Fruit fly (Drosophila melanogaster) whole organism, embryonic: ENCODE measurements around the gene CG14694.
A peak's percentile ranks its signal among the peaks of the same experiment; 100 is the strongest.

Experiments used
- CG11456 ChIP-seq: fragments of 200-800 bp; sonication (Bioruptor generic); IDR thresholded peaks from 3 replicates; pipeline ENCODE4 v1.3.6; 2022; ENCODE audit warnings: missing biosample characterization, missing genetic modification characterization
- CG12071 ChIP-seq: fragments of 200-800 bp; sonication (Bioruptor generic); optimal IDR thresholded peaks from 3 replicates; lab custom pipeline; 2018; ENCODE audit warnings: missing biosample characterization, mild to moderate bottlenecking, missing genetic modification characterization
- CG12744 ChIP-seq: fragments of 200-800 bp; sonication (Bioruptor generic); optimal IDR thresholded peaks from 2 replicates; lab custom pipeline; 2016; ENCODE audit warnings: missing biosample characterization, missing genetic modification characterization
- CG13287 ChIP-seq: fragments of 200-800 bp; sonication (Bioruptor generic); IDR thresholded peaks from 2 replicates; pipeline ENCODE4 v1.3.6; 2022; ENCODE audit warnings: missing biosample characterization, missing genetic modification characterization; ENCODE audit not compliant: partially characterized antibody
- CG13424 ChIP-seq: fragments of 200-800 bp; sonication (Bioruptor generic); optimal IDR thresholded peaks from 2 replicates; lab custom pipeline; 2019; ENCODE audit warnings: missing biosample characterization, mild to moderate bottlenecking, missing genetic modification characterization, moderate library complexity
- CG17568 ChIP-seq: fragments of 200-800 bp; sonication (Bioruptor generic); optimal IDR thresholded peaks from 2 replicates; lab custom pipeline; 2018; ENCODE audit warnings: missing biosample characterization, mild to moderate bottlenecking, missing genetic modification characterization, moderate library complexity
- CG1832 ChIP-seq: fragments of 200-800 bp; sonication (Bioruptor generic); optimal IDR thresholded peaks from 2 replicates; lab custom pipeline; 2017; ENCODE audit warnings: missing biosample characterization, mild to moderate bottlenecking, missing genetic modification characterization, inconsistent platforms
- CG3065 ChIP-seq: fragments of 200-800 bp; sonication (Bioruptor generic); optimal IDR thresholded peaks from 2 replicates; lab custom pipeline; 2016; ENCODE audit warnings: missing biosample characterization, missing genetic modification characterization
- CG34422 ChIP-seq: fragments of 200-800 bp; sonication (Bioruptor generic); IDR thresholded peaks from 3 replicates; pipeline ENCODE4 v1.3.6; 2022; ENCODE audit warnings: missing biosample characterization, missing genetic modification characterization
- CG6791 ChIP-seq: fragments of 200-800 bp; sonication (Bioruptor generic); IDR thresholded peaks from 3 replicates; pipeline ENCODE4 v1.3.6; 2022; ENCODE audit warnings: missing biosample characterization, missing genetic modification characterization; ENCODE audit not compliant: partially characterized antibody
- CG7556 ChIP-seq: fragments of 200-800 bp; sonication (Bioruptor generic); optimal IDR thresholded peaks from 2 replicates; lab custom pipeline; 2017; ENCODE audit warnings: missing biosample characterization, mild to moderate bottlenecking, missing genetic modification characterization
- CG9797 ChIP-seq: fragments of 200-800 bp; sonication (Bioruptor generic); optimal IDR thresholded peaks from 3 replicates; lab custom pipeline; 2018; ENCODE audit warnings: missing biosample characterization, mild to moderate bottlenecking, missing genetic modification characterization
- CTCF ChIP-seq: fragments of 200-800 bp; sonication (Bioruptor generic); optimal IDR thresholded peaks from 2 replicates; lab custom pipeline; 2017; ENCODE audit warnings: missing biosample characterization, mild to moderate bottlenecking, missing genetic modification characterization, moderate library complexity
- Dbx ChIP-seq: fragments of 200-800 bp; sonication (Bioruptor generic); IDR thresholded peaks from 3 replicates; pipeline ENCODE4 v1.3.6; 2022; ENCODE audit warnings: missing biosample characterization, missing genetic modification characterization
- Dll ChIP-seq: fragments of 200-800 bp; sonication (Bioruptor generic); IDR thresholded peaks from 4 replicates; pipeline ENCODE4 v1.3.6; 2022; ENCODE audit warnings: missing biosample characterization, missing genetic modification characterization; ENCODE audit not compliant: partially characterized antibody
- Doc3 ChIP-seq: fragments of 200-800 bp; sonication (Bioruptor generic); IDR thresholded peaks from 3 replicates; pipeline ENCODE4 v1.3.6; 2022; ENCODE audit warnings: missing biosample characterization, missing genetic modification characterization; ENCODE audit not compliant: partially characterized antibody
- Ets65A ChIP-seq: fragments of 200-800 bp; sonication (Bioruptor generic); peaks from one replicate; lab custom pipeline; 2016; ENCODE audit warnings: missing biosample characterization, missing genetic modification characterization
- Ets97D ChIP-seq: fragments of 200-800 bp; sonication (Bioruptor generic); optimal IDR thresholded peaks from 3 replicates; lab custom pipeline; 2016; ENCODE audit warnings: missing biosample characterization, missing genetic modification characterization
- GATAe ChIP-seq: fragments of 200-800 bp; sonication (Bioruptor generic); conservative IDR thresholded peaks from 2 replicates; pipeline ENCODE4 v1.3.6; 2022; ENCODE audit warnings: missing biosample characterization, missing genetic modification characterization
- HLH4C ChIP-seq: fragments of 200-800 bp; sonication (Bioruptor generic); IDR thresholded peaks from 3 replicates; pipeline ENCODE4 v1.3.6; 2022; ENCODE audit warnings: missing biosample characterization, missing genetic modification characterization; ENCODE audit not compliant: partially characterized antibody
- HmgZ ChIP-seq: fragments of 200-800 bp; sonication (Bioruptor generic); optimal IDR thresholded peaks from 2 replicates; lab custom pipeline; 2018; ENCODE audit warnings: missing biosample characterization, mild to moderate bottlenecking, missing genetic modification characterization
- MESR4 ChIP-seq: fragments of 200-800 bp; sonication (Bioruptor generic); optimal IDR thresholded peaks from 2 replicates; lab custom pipeline; 2018; ENCODE audit warnings: missing biosample characterization, mild to moderate bottlenecking, missing genetic modification characterization, moderate library complexity
- Neu2 ChIP-seq: fragments of 200-800 bp; sonication (Bioruptor generic); optimal IDR thresholded peaks from 3 replicates; lab custom pipeline; 2016; ENCODE audit warnings: missing biosample characterization, missing genetic modification characterization, borderline replicate concordance
- YL-1 ChIP-seq: fragments of 200-800 bp; sonication (Bioruptor generic); optimal IDR thresholded peaks from 3 replicates; lab custom pipeline; 2017; ENCODE audit warnings: missing biosample characterization, mild to moderate bottlenecking, missing genetic modification characterization
- btn ChIP-seq: fragments of 200-800 bp; sonication (Bioruptor generic); optimal IDR thresholded peaks from 2 replicates; lab custom pipeline; 2016; ENCODE audit warnings: missing biosample characterization, missing genetic modification characterization
- emc ChIP-seq: fragments of 200-800 bp; sonication (Bioruptor generic); optimal IDR thresholded peaks from 2 replicates; lab custom pipeline; 2016; ENCODE audit warnings: missing biosample characterization, missing genetic modification characterization
- hbn ChIP-seq: fragments of 200-800 bp; sonication (Bioruptor generic); IDR thresholded peaks from 2 replicates; pipeline ENCODE4 v1.3.6; 2022; ENCODE audit warnings: missing biosample characterization, missing genetic modification characterization; ENCODE audit not compliant: partially characterized antibody
- nmo ChIP-seq: fragments of 200-800 bp; sonication (Bioruptor generic); optimal IDR thresholded peaks from 2 replicates; lab custom pipeline; 2018; ENCODE audit warnings: missing biosample characterization, mild to moderate bottlenecking, missing genetic modification characterization, moderate library complexity
- pb ChIP-seq: fragments of 200-800 bp; sonication (Bioruptor generic); optimal IDR thresholded peaks from 3 replicates; lab custom pipeline; 2016; ENCODE audit warnings: missing biosample characterization, missing genetic modification characterization
- prd ChIP-seq, 3 experiments: fragments of >200 bp in 2 of 3; fragments of 200-800 bp in 1 of 3; sonication (Bioruptor generic) in 1 of 3; optimal IDR thresholded peaks in 2 of 3; IDR thresholded peaks in 1 of 3; 2 replicates in 2 of 3; 3 replicates in 1 of 3; pipeline versions ENCODE4 v1.3.6 to Lab custom; 2017 to 2022; ENCODE audit warnings: missing biosample characterization in 1 of 3, missing genetic modification characterization in 1 of 3
- sens ChIP-seq: fragments of 200-800 bp; sonication (Bioruptor generic); peaks from one replicate; lab custom pipeline; 2016; ENCODE audit warnings: missing biosample characterization, missing genetic modification characterization
- sim ChIP-seq: fragments of 200-800 bp; sonication (Bioruptor generic); IDR thresholded peaks from 2 replicates; pipeline ENCODE4 v1.3.6; 2022; ENCODE audit warnings: missing biosample characterization, missing genetic modification characterization
- tll ChIP-seq, 2 experiments: fragments of 200-800 bp in 1 of 2; fragments of >200 bp in 1 of 2; sonication (Bioruptor generic) in 1 of 2; optimal IDR thresholded peaks; 2 replicates each; lab custom pipeline; 2017 to 2019; ENCODE audit warnings: missing biosample characterization in 2 of 2, missing genetic modification characterization in 2 of 2, mild to moderate bottlenecking in 1 of 2, moderate library complexity in 1 of 2
- trem ChIP-seq: fragments of 200-800 bp; optimal IDR thresholded peaks from 3 replicates; lab custom pipeline; 2019; ENCODE audit warnings: missing biosample characterization, mild to moderate bottlenecking, missing genetic modification characterization, moderate library complexity
- unc-4 ChIP-seq: fragments of 200-800 bp; sonication (Bioruptor generic); IDR thresholded peaks from 2 replicates; pipeline ENCODE4 v1.3.6; 2022; ENCODE audit warnings: missing biosample characterization, missing genetic modification characterization; ENCODE audit not compliant: partially characterized antibody
- vvl ChIP-seq: fragments of 200-800 bp; sonication (Bioruptor generic); IDR thresholded peaks from 2 replicates; pipeline ENCODE4 v1.3.6; 2022; ENCODE audit warnings: missing biosample characterization, missing genetic modification characterization

Gene CG14694

dm6 chr3R:10893327-10893726, 33.7 kb upstream of the CG14694 start, which contains the start of gene CG6621 (continued):
- TF ChIP-seq HLH4C (GFP tag; lab: Robert Waterston, UW) (0 out of 3 replicates have a peak, but pooled peaks have one; percentile 36), btn (no peak), HmgZ (tag; lab: Kevin White, UChicago) (peak; percentile 85), CG9797 (peak; percentile 93), vvl (GFP tag; lab: Robert Waterston, UW) (peak; percentile 42; the same call in 1 of the 2 replicates), CG11456 (GFP tag; lab: Robert Waterston, UW) (0 out of 3 replicates have a peak, but pooled peaks have one; percentile 23), YL-1 (GFP tag; lab: Kevin White, UChicago) (peak; percentile 82), pb (GFP tag; lab: Kevin White, UChicago) (no peak), Ets65A (GFP tag; lab: Kevin White, UChicago) (peak; percentile 84), CG3065 (no peak), CG17568 (GFP tag; lab: Kevin White, UChicago) (no peak), CG12744 (GFP tag; lab: Kevin White, UChicago) (peak; percentile 34), Ets97D (GFP tag; lab: Kevin White, UChicago) (peak; percentile 90), Neu2 (no peak), prd (optimal IDR thresholded peaks at IDR 0.05; lab: Kevin White, UChicago) (no peak), prd (GFP tag; IDR thresholded peaks at IDR 0.05; lab: Robert Waterston, UW) (no peak), Dbx (GFP tag; lab: Robert Waterston, UW) (no peak), nmo (GFP tag; lab: Kevin White, UChicago) (peak; percentile 75), Doc3 (GFP tag; lab: Robert Waterston, UW) (no peak), trem (tag; lab: Kevin White, UChicago) (peak; percentile 89), GATAe (GFP tag; lab: Robert Waterston, UW) (no peak), CG13287 (GFP tag; lab: Robert Waterston, UW) (peak; percentile 77), CG13424 (tag; lab: Kevin White, UChicago) (peak; percentile 16), CG12071 (GFP tag; lab: Kevin White, UChicago) (no peak), CTCF (GFP tag; lab: Kevin White, UChicago) (peak; percentile 66), sim (GFP tag; lab: Robert Waterston, UW) (no peak), Dll (GFP tag; lab: Robert Waterston, UW) (peak; percentile 47; the same call in 1 of the 4 replicates), CG6791 (peak; percentile 67; the same call in 2 of the 3 replicates), hbn (GFP tag; lab: Robert Waterston, UW) (0 out of 2 replicates have a peak, but pooled peaks have one; percentile 33)

dm6 chr3R:10889520-10889887, 29.9 kb upstream of the CG14694 start, which contains the start of gene Ak3:
Gene Ak3, minus strand, starts transcription at chr3R:10889588.
- TF ChIP-seq CG34422 (GFP tag; lab: Robert Waterston, UW), result no peak
- TF ChIP-seq unc-4 (GFP tag; lab: Robert Waterston, UW), result 0 out of 2 replicates have a peak, but pooled peaks have one; percentile 3
- no peak for TF ChIP-seq tll (GFP tag; optimal IDR thresholded peaks at IDR 0.05; lab: Kevin White, UChicago)
- peak; percentile 43 for TF ChIP-seq sens (GFP tag; lab: Kevin White, UChicago)
- TF ChIP-seq CG7556 (GFP tag; lab: Kevin White, UChicago), result no peak
- no peak for TF ChIP-seq MESR4 (GFP tag; lab: Kevin White, UChicago)
- TF ChIP-seq CG1832 (GFP tag; lab: Kevin White, UChicago), result no peak
- no peak for TF ChIP-seq emc (GFP tag; lab: Kevin White, UChicago)
